Worm (Caenorhabditis elegans) whole organism, L4/young adult: ENCODE measurements around the gene jmjd-3.1.

Experiments used
- W03F9.2 ChIP-seq: fragments of 150-350 bp; optimal IDR thresholded peaks from 2 replicates; lab custom pipeline; 2014; ENCODE audit warnings: missing biosample characterization, missing genetic modification characterization
- dao-5 ChIP-seq: sonication (generic microtip); optimal IDR thresholded peaks from 2 replicates; lab custom pipeline; 2016; ENCODE audit warnings: missing genotype, missing genetic modification characterization, moderate library complexity, missing compliant biosample characterization
- him-1 ChIP-seq: sonication (generic microtip); optimal IDR thresholded peaks from 2 replicates; lab custom pipeline; 2016; ENCODE audit warnings: missing genotype, missing genetic modification reagents, missing genetic modification characterization, missing compliant biosample characterization

ce11 chrX:8536791-8537190, 34.1 kb upstream of the jmjd-3.1 start, which contains the start of gene nspc-3:
- TF ChIP-seq dao-5 (tag; lab: Kevin White, UChicago) (no peak), him-1 (tag; lab: Kevin White, UChicago) (no peak), W03F9.2 (tag; lab: Kevin White, UChicago) (no peak)
